Worm (Caenorhabditis elegans): ENCODE results near the gene Y51H7C.1.
"Not testable (repeated sequence)": the region's sequence is repeated elsewhere in the genome, so short reads cannot be mapped to it uniquely, and the experiment has no call there.

Y51H7C.1 gene

DNA sequence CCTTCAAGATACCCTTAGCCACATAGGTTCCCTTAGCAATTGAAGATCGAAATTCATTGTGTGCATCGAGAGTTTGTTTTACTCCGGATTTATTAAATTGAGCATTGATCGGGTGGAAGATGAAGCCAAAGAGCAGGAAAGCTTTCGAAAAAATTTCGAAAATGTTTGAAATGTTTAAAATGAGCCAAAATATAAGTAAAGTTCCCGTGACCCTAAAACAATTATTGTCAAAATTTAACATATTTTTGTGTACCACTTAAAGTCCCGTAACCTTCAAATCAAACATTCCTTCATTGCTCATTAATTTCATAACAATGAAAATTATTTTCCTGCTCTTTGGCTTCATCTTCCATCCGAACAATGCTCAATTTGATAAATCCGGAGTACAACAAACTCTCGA lies 22.6 kb upstream of the Y51H7C.1 start, which contains the start of gene scl-17:
Gene scl-17 (plus strand): TSS at position 301 of the 400 bp plus-strand sequence.
- TF ChIP-seq hmg-4 (GFP tag; optimal IDR thresholded peaks at IDR 0.05): no peak
- no peak for TF ChIP-seq tbx-11 (GFP tag; IDR thresholded peaks at IDR 0.05)
- TF ChIP-seq flt-1 (GFP tag; IDR thresholded peaks at IDR 0.05): no peak
- TF ChIP-seq hnd-1 (tag; optimal IDR thresholded peaks at IDR 0.05): no peak
- no peak for TF ChIP-seq pes-1 (GFP tag; IDR thresholded peaks at IDR 0.05)
- TF ChIP-seq sea-1 (GFP tag; conservative IDR thresholded peaks at IDR 0.05): no peak
- no peak for TF ChIP-seq hmbx-1 (tag; optimal IDR thresholded peaks at IDR 0.05)
- no peak for TF ChIP-seq aly-1 (tag; optimal IDR thresholded peaks at IDR 0.05)
- no peak for TF ChIP-seq ets-7 (tag; optimal IDR thresholded peaks at IDR 0.05)
- no peak for TF ChIP-seq ceh-36 (tag; optimal IDR thresholded peaks at IDR 0.05)
- no peak for TF ChIP-seq F13C5.2 (tag; optimal IDR thresholded peaks at IDR 0.05)
- TF ChIP-seq tbx-37 (GFP tag; conservative IDR thresholded peaks at IDR 0.05): no peak
- TF ChIP-seq scrt-1 (GFP tag; IDR thresholded peaks at IDR 0.05): no peak
- TF ChIP-seq ceh-13 (GFP tag; optimal IDR thresholded peaks at IDR 0.05): no peak
- TF ChIP-seq tra-4 (tag; optimal IDR thresholded peaks at IDR 0.05): no peak

DNA sequence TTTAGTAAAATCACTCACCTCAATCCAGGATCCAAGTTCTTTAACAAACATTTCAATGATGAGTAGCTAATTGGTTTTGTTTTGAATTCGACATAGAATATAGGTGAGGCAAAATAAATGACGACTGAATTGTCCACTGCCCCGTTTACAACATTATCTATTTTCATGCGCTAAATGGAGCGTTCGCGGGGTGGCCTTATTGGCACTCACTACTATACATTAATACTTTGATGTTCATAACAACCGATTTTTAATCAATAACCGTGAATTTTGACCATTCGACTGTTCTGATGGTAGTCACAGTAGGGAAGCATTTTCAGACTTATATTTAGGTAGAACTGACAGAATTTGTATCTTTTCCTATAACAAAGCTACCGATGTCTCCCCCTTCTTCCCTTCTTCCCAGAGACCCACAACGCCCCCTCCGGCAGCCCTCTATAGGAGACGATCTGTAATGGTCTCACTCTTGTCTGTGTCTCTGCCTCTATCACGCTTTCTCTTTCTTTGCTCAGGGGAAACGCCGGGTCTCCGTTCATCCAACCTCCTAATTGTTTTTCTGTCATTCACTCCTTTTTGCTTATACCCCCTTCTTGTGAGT lies 20.7 kb upstream of the Y51H7C.1 start, which contains the start of gene Y51H7C.12:
Gene Y51H7C.12 (minus strand): TSS at position 51 of the 598 bp plus-strand sequence.
- not testable (repeated sequence) for TF ChIP-seq hmg-4 (GFP tag; optimal IDR thresholded peaks at IDR 0.05); hmbx-1 (tag; optimal IDR thresholded peaks at IDR 0.05); tbx-11 (GFP tag; IDR thresholded peaks at IDR 0.05)

DNA sequence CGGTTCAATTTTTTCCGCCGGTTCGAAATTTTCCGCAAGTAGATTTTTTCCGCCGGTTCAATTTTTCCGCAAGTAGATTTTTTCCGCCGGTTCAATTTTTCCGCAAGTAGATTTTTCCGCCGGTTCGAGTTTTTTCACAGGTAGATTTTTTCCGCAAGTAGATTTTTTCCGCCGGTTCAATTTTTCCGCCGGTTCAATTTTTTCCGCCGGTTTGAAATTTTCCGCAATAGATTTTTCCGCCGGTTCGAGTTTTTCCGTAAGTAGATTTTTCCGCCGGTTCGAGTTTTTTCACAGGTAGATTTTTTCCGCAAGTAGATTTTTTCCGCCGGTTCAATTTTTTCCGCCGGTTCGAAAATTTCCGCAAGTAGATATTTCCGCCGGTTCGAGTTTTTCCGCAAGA lies 15.6 kb upstream of the Y51H7C.1 start:
- TF ChIP-seq pes-1 (GFP tag; IDR thresholded peaks at IDR 0.05): peak; percentile 50; the same call in 1 of the 2 replicates
- TF ChIP-seq tbx-37 (GFP tag; conservative IDR thresholded peaks at IDR 0.05): peak; percentile 58
- TF ChIP-seq scrt-1 (GFP tag; IDR thresholded peaks at IDR 0.05): peak; percentile 61; the same call in 1 of the 2 replicates

DNA sequence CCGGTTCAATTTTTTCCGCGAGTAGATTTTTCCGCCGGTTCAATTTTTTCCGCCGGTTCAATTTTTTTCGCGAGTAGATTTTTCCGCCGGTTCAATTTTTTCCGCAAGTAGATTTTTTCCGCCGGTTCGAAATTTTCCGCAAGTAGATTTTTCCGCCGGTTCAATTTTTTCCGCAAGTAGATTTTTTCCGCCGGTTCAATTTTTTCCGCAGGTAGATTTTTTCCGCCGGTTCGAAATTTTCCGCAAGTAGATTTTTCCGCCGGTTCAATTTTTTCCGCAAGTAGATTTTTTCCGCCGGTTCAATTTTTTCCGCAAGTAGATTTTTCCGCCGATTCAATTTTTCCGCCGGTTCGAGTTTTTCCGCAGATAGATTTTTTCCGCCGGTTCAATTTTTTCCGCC lies 14.3 kb upstream of the Y51H7C.1 start:
- TF ChIP-seq sea-1 (GFP tag; conservative IDR thresholded peaks at IDR 0.05) (peak; percentile 53; the same call in 1 of the 2 replicates), scrt-1 (GFP tag; IDR thresholded peaks at IDR 0.05) (peak; percentile 35; the same call in 1 of the 2 replicates), pes-1 (GFP tag; IDR thresholded peaks at IDR 0.05) (peak; percentile 46)

DNA sequence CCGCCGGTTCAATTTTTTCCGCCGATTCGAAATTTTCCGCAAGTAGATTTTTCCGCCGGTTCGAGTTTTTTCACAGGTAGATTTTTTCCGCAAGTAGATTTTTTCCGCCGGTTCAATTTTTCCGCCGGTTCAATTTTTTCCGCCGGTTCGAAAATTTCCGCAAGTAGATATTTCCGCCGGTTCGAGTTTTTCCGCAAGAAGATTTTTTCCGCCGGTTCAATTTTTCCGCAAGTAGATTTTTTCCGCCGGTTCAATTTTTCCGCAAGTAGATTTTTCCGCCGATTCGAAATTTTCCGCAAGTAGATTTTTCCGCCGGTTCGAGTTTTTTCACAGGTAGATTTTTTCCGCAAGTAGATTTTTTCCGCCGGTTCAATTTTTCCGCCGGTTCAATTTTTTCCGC lies 13.8 kb upstream of the Y51H7C.1 start:
- peak; percentile 53; the same call in 1 of the 2 replicates for TF ChIP-seq scrt-1 (GFP tag; IDR thresholded peaks at IDR 0.05)
- TF ChIP-seq pes-1 (GFP tag; IDR thresholded peaks at IDR 0.05): peak; percentile 41; the same call in 1 of the 2 replicates

DNA sequence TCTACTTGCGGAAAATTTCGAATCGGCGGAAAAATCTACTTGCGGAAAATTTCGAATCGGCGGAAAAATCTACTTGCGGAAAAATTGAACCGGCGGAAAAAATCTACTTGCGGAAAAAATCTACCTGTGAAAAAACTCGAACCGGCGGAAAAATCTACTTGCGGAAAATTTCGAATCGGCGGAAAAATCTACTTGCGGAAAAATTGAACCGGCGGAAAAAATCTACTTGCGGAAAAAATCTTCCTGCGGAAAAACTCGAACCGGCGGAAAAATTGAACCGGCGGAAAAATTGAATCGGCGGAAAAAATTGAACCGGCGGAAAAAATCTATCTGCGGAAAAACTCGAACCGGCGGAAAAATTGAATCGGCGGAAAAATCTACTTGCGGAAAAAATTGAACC lies 9.7 kb upstream of the Y51H7C.1 start:
- TF ChIP-seq pes-1 (GFP tag; IDR thresholded peaks at IDR 0.05) (peak; percentile 75), tbx-11 (GFP tag; IDR thresholded peaks at IDR 0.05) (peak; percentile 60; the same call in 1 of the 2 replicates)

DNA sequence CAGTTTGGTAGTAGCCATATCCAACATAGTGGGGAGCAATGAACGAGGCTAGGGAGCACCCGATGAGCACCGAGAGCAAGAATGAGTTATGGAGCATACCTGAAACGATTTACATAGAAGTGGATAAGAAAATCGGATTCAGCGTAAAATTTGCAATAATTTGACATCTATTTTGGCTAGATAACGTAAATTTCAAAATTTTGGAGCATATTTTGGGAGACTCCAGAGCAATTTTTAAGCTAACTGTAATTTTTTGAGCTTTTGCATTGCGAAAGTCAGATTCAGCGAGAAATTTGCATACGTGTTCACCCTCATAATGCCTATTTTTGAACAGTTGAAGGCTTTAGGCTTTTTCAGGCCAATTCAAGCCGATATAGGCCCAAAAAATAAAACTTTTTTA lies 1.1 kb upstream of the Y51H7C.1 start, which contains the start of gene Y51H7C.13:
Gene Y51H7C.13 (minus strand): TSS at position 101 of the 400 bp plus-strand sequence.
- TF ChIP-seq ama-1 (optimal IDR thresholded peaks at IDR 0.05) (no peak), ets-7 (tag; optimal IDR thresholded peaks at IDR 0.05) (no peak), tbx-37 (GFP tag; conservative IDR thresholded peaks at IDR 0.05) (no peak), flt-1 (GFP tag; IDR thresholded peaks at IDR 0.05) (no peak), ceh-13 (GFP tag; optimal IDR thresholded peaks at IDR 0.05) (no peak), hnd-1 (tag; optimal IDR thresholded peaks at IDR 0.05) (no peak), sea-1 (GFP tag; conservative IDR thresholded peaks at IDR 0.05) (no peak), scrt-1 (GFP tag; IDR thresholded peaks at IDR 0.05) (no peak), B0310.2 (tag; optimal IDR thresholded peaks at IDR 0.05) (no peak), F13C5.2 (tag; optimal IDR thresholded peaks at IDR 0.05) (no peak), pes-1 (GFP tag; IDR thresholded peaks at IDR 0.05) (no peak), tbx-11 (GFP tag; IDR thresholded peaks at IDR 0.05) (no peak), aly-1 (tag; optimal IDR thresholded peaks at IDR 0.05) (no peak), tra-4 (tag; optimal IDR thresholded peaks at IDR 0.05) (no peak), hmg-4 (GFP tag; optimal IDR thresholded peaks at IDR 0.05) (no peak), hmbx-1 (tag; optimal IDR thresholded peaks at IDR 0.05) (no peak), ceh-36 (tag; optimal IDR thresholded peaks at IDR 0.05) (no peak)

DNA sequence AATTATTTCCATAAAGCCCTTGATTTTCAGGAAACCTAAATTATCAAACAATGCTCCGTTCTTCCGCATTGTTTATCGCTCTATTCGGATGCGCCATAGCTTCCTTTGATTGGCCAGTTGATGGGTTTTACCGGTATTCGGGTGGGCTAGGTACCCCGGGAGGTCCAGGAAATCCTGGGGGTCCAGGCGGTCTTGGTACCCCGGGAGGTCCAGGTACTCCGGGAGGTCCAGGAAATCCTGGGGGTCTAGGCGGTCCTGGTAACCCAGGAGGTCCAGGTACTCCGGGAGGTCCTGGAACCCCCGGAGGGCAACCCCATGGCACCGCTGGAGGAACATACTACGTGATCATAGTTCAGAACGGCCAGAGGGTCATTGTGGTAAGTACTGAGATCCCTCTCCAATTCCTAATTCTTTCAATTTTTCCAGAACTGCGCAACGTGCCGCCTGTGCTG lies 3.0 kb downstream of the Y51H7C.1 start, which contains the start of gene H17B01.2:
Gene H17B01.2 (plus strand): TSS at position 51 of the 452 bp plus-strand sequence.
- TF ChIP-seq F13C5.2 (tag; optimal IDR thresholded peaks at IDR 0.05): no peak
- TF ChIP-seq tra-4 (tag; optimal IDR thresholded peaks at IDR 0.05): no peak
- no peak for TF ChIP-seq tbx-37 (GFP tag; conservative IDR thresholded peaks at IDR 0.05)
- no peak for TF ChIP-seq ets-7 (tag; optimal IDR thresholded peaks at IDR 0.05)
- TF ChIP-seq B0310.2 (tag; optimal IDR thresholded peaks at IDR 0.05): no peak
- no peak for TF ChIP-seq pes-1 (GFP tag; IDR thresholded peaks at IDR 0.05)
- TF ChIP-seq aly-1 (tag; optimal IDR thresholded peaks at IDR 0.05): no peak
- TF ChIP-seq scrt-1 (GFP tag; IDR thresholded peaks at IDR 0.05): no peak
- TF ChIP-seq ama-1 (optimal IDR thresholded peaks at IDR 0.05): no peak
- no peak for TF ChIP-seq ceh-13 (GFP tag; optimal IDR thresholded peaks at IDR 0.05)
- no peak for TF ChIP-seq hmbx-1 (tag; optimal IDR thresholded peaks at IDR 0.05)
- TF ChIP-seq flt-1 (GFP tag; IDR thresholded peaks at IDR 0.05): no peak
- no peak for TF ChIP-seq ceh-36 (tag; optimal IDR thresholded peaks at IDR 0.05)
- TF ChIP-seq tbx-11 (GFP tag; IDR thresholded peaks at IDR 0.05): no peak
- TF ChIP-seq hnd-1 (tag; optimal IDR thresholded peaks at IDR 0.05): no peak
- TF ChIP-seq sea-1 (GFP tag; conservative IDR thresholded peaks at IDR 0.05): no peak
- TF ChIP-seq hmg-4 (GFP tag; optimal IDR thresholded peaks at IDR 0.05): no peak
